Worm (Caenorhabditis elegans) whole organism, L1 larva: ENCODE results near the gene F45E1.5.

ENCODE experiments used
- blmp-1 ChIP-seq: fragments of 150-350 bp; optimal IDR thresholded peaks from 2 replicates; lab custom pipeline; 2014; ENCODE audit warnings: missing biosample characterization, missing genetic modification characterization
- snpc-4 ChIP-seq: fragments of 150-350 bp; optimal IDR thresholded peaks from 2 replicates; lab custom pipeline; 2014; ENCODE audit warnings: missing biosample characterization, missing genetic modification characterization
- unc-86 ChIP-seq: sonication (generic microtip); optimal IDR thresholded peaks from 2 replicates; lab custom pipeline; 2016; ENCODE audit warnings: missing genetic modification characterization, missing compliant biosample characterization
- zag-1 ChIP-seq: fragments of 150-350 bp; optimal IDR thresholded peaks from 2 replicates; lab custom pipeline; 2014; ENCODE audit warnings: missing biosample characterization, missing genetic modification characterization
- ztf-11 ChIP-seq, 2 experiments: sonication (generic microtip); optimal IDR thresholded peaks; 2 replicates each; lab custom pipeline; 2016 to 2017; ENCODE audit warnings: missing genetic modification characterization in 2 of 2, missing biosample characterization in 1 of 2, missing compliant biosample characterization in 1 of 2

ce11 chrX:8017759-8018158, 41.3 kb downstream of the F45E1.5 start, which contains the start of gene C34D10.5:
- TF ChIP-seq snpc-4 (tag; lab: Kevin White, UChicago) (no peak), ztf-11 (tag; optimal IDR thresholded peaks at IDR 0.05; lab: Kevin White, UChicago) (no peak), blmp-1 (tag; lab: Kevin White, UChicago) (no peak), unc-86 (tag; lab: Kevin White, UChicago) (no peak), zag-1 (tag; lab: Kevin White, UChicago) (no peak)
